Worm (Caenorhabditis elegans): ENCODE data around the gene agxt-1.

Gene agxt-1

ce11 chrII:8895398-8895797 is 50.0 kb downstream of the agxt-1 start:
- TF ChIP-seq ceh-36 (tag; optimal IDR thresholded peaks at IDR 0.05), result no peak
- TF ChIP-seq B0310.2 (tag; optimal IDR thresholded peaks at IDR 0.05), result no peak
- TF ChIP-seq scrt-1 (GFP tag; IDR thresholded peaks at IDR 0.05), result no peak
- TF ChIP-seq aly-1 (tag; optimal IDR thresholded peaks at IDR 0.05), result no peak
- no peak for TF ChIP-seq ceh-13 (GFP tag; optimal IDR thresholded peaks at IDR 0.05)
- no peak for TF ChIP-seq flt-1 (GFP tag; IDR thresholded peaks at IDR 0.05)
- TF ChIP-seq pes-1 (GFP tag; IDR thresholded peaks at IDR 0.05), result no peak
- no peak for TF ChIP-seq ama-1 (optimal IDR thresholded peaks at IDR 0.05)
- no peak for TF ChIP-seq hmbx-1 (tag; optimal IDR thresholded peaks at IDR 0.05)
- no peak for TF ChIP-seq sea-1 (GFP tag; conservative IDR thresholded peaks at IDR 0.05)
- no peak for TF ChIP-seq hnd-1 (tag; optimal IDR thresholded peaks at IDR 0.05)
- no peak for TF ChIP-seq hmg-4 (GFP tag; optimal IDR thresholded peaks at IDR 0.05)
- TF ChIP-seq tbx-37 (GFP tag; conservative IDR thresholded peaks at IDR 0.05), result no peak
- TF ChIP-seq ets-7 (tag; optimal IDR thresholded peaks at IDR 0.05), result no peak

- TF ChIP-seq flt-1 (GFP tag; IDR thresholded peaks at IDR 0.05) (no peak), B0310.2 (tag; optimal IDR thresholded peaks at IDR 0.05) (no peak), hnd-1 (tag; optimal IDR thresholded peaks at IDR 0.05) (no peak), ceh-36 (tag; optimal IDR thresholded peaks at IDR 0.05) (no peak), aly-1 (tag; optimal IDR thresholded peaks at IDR 0.05) (no peak), ets-7 (tag; optimal IDR thresholded peaks at IDR 0.05) (no peak), F13C5.2 (tag; optimal IDR thresholded peaks at IDR 0.05) (no peak), sea-1 (GFP tag; conservative IDR thresholded peaks at IDR 0.05) (no peak), tra-4 (tag; optimal IDR thresholded peaks at IDR 0.05) (no peak), tbx-11 (GFP tag; IDR thresholded peaks at IDR 0.05) (no peak), hmg-4 (GFP tag; optimal IDR thresholded peaks at IDR 0.05) (no peak), scrt-1 (GFP tag; IDR thresholded peaks at IDR 0.05) (no peak), ceh-13 (GFP tag; optimal IDR thresholded peaks at IDR 0.05) (no peak), ama-1 (optimal IDR thresholded peaks at IDR 0.05) (no peak), hmbx-1 (tag; optimal IDR thresholded peaks at IDR 0.05) (no peak), tbx-37 (GFP tag; conservative IDR thresholded peaks at IDR 0.05) (no peak), pes-1 (GFP tag; IDR thresholded peaks at IDR 0.05) (no peak)
Observed at ce11 chrII:8895895-8896294, 50.5 kb downstream of the agxt-1 start.

- TF ChIP-seq hmg-4 (GFP tag; optimal IDR thresholded peaks at IDR 0.05), result no peak
- TF ChIP-seq ama-1 (optimal IDR thresholded peaks at IDR 0.05), result no peak
- no peak for TF ChIP-seq sea-1 (GFP tag; conservative IDR thresholded peaks at IDR 0.05)
- no peak for TF ChIP-seq hnd-1 (tag; optimal IDR thresholded peaks at IDR 0.05)
- TF ChIP-seq B0310.2 (tag; optimal IDR thresholded peaks at IDR 0.05), result no peak
- no peak for TF ChIP-seq aly-1 (tag; optimal IDR thresholded peaks at IDR 0.05)
- no peak for TF ChIP-seq scrt-1 (GFP tag; IDR thresholded peaks at IDR 0.05)
- no peak for TF ChIP-seq ceh-36 (tag; optimal IDR thresholded peaks at IDR 0.05)
- TF ChIP-seq ceh-13 (GFP tag; optimal IDR thresholded peaks at IDR 0.05), result no peak
- TF ChIP-seq flt-1 (GFP tag; IDR thresholded peaks at IDR 0.05), result no peak
- no peak for TF ChIP-seq hmbx-1 (tag; optimal IDR thresholded peaks at IDR 0.05)
- no peak for TF ChIP-seq pes-1 (GFP tag; IDR thresholded peaks at IDR 0.05)
- TF ChIP-seq tbx-37 (GFP tag; conservative IDR thresholded peaks at IDR 0.05), result no peak
Observed at ce11 chrII:8896541-8896940, 51.1 kb downstream of the agxt-1 start, which contains the start of gene lat-1. Gene lat-1, plus strand, starts transcription at chrII:8896841.

ce11 chrII:8897244-8897643 is 51.8 kb downstream of the agxt-1 start:
- TF ChIP-seq ets-7 (tag; optimal IDR thresholded peaks at IDR 0.05) (peak; percentile 64), F13C5.2 (tag; optimal IDR thresholded peaks at IDR 0.05) (no peak)

All from whole organism, early embryonic.